Worm (Caenorhabditis elegans) whole organism, L4 larva: ENCODE results near the gene oac-21.

Source experiments
- F37D6.2 ChIP-seq: sonication (generic microtip); optimal IDR thresholded peaks from 2 replicates; lab custom pipeline; 2016; ENCODE audit warnings: mild to moderate bottlenecking, missing genetic modification characterization, missing compliant biosample characterization
- T20F7.1 ChIP-seq: fragments of 200-800 bp; sonication (Bioruptor generic); optimal IDR thresholded peaks from 2 replicates; lab custom pipeline; 2018; ENCODE audit warnings: mild to moderate bottlenecking, missing genetic modification characterization, missing compliant biosample characterization
- arid-1 ChIP-seq: fragments of 200-800 bp; sonication (Bioruptor generic); conservative IDR thresholded peaks from 2 replicates; pipeline ENCODE4 v1.3.6; 2022; ENCODE audit warnings: missing genetic modification reagents, missing genetic modification characterization, missing compliant biosample characterization
- attf-4 ChIP-seq: sonication (generic microtip); optimal IDR thresholded peaks from 3 replicates; lab custom pipeline; 2017; ENCODE audit warnings: missing biosample characterization, missing genetic modification characterization
- ceh-28 ChIP-seq: fragments of 150-350 bp; optimal IDR thresholded peaks from 2 replicates; lab custom pipeline; 2014; ENCODE audit warnings: missing biosample characterization, missing genetic modification reagents, missing genetic modification characterization
- ceh-32 ChIP-seq: sonication (generic microtip); optimal IDR thresholded peaks from 2 replicates; lab custom pipeline; 2016; ENCODE audit warnings: mild to moderate bottlenecking, missing genetic modification characterization, missing compliant biosample characterization; ENCODE audit not compliant: poor library complexity
- ctbp-1 ChIP-seq: fragments of 200-800 bp; sonication (Bioruptor generic); IDR thresholded peaks from 2 replicates; pipeline ENCODE4 v1.3.6; 2022; ENCODE audit warnings: missing genetic modification reagents, missing genetic modification characterization, missing compliant biosample characterization
- daf-16 ChIP-seq, 3 experiments: sonication (generic microtip); optimal IDR thresholded peaks; 2 replicates each; lab custom pipeline; 2016 to 2017; ENCODE audit warnings: missing genetic modification characterization in 3 of 3, missing genetic modification reagents in 3 of 3, mild to moderate bottlenecking in 2 of 3, missing compliant biosample characterization in 2 of 3, missing biosample characterization in 1 of 3, moderate library complexity in 1 of 3
- dpl-1 ChIP-seq: fragments of 150-350 bp; optimal IDR thresholded peaks from 2 replicates; lab custom pipeline; 2014; ENCODE audit warnings: missing biosample characterization, missing genetic modification reagents, missing genetic modification characterization
- dve-1 ChIP-seq: sonication (generic microtip); optimal IDR thresholded peaks from 2 replicates; lab custom pipeline; 2017; ENCODE audit warnings: antibody characterized with exemption, mild to moderate bottlenecking, missing genetic modification characterization, missing compliant biosample characterization; ENCODE audit not compliant: insufficient read depth
- fkh-10 ChIP-seq: fragments of 150-350 bp; optimal IDR thresholded peaks from 2 replicates; lab custom pipeline; 2014; ENCODE audit warnings: missing biosample characterization, missing genetic modification reagents, missing genetic modification characterization
- gei-8 ChIP-seq: fragments of 200-800 bp; sonication (Bioruptor generic); optimal IDR thresholded peaks from 2 replicates; lab custom pipeline; 2018; ENCODE audit warnings: mild to moderate bottlenecking, missing genetic modification characterization, missing compliant biosample characterization
- hif-1 ChIP-seq, 2 experiments: sonication (generic microtip); optimal IDR thresholded peaks; 2 replicates each; lab custom pipeline; 2016 to 2017; ENCODE audit warnings: missing compliant biosample characterization in 2 of 2, missing genetic modification characterization in 2 of 2, missing genetic modification reagents in 2 of 2, missing genotype in 2 of 2, mild to moderate bottlenecking in 1 of 2
- hlh-30 ChIP-seq: sonication (generic microtip); optimal IDR thresholded peaks from 2 replicates; lab custom pipeline; 2017; ENCODE audit warnings: antibody characterized with exemption, mild to moderate bottlenecking, missing genetic modification characterization, missing compliant biosample characterization; ENCODE audit not compliant: insufficient read depth
- jun-1 ChIP-seq: fragments of 150-350 bp; optimal IDR thresholded peaks from 2 replicates; lab custom pipeline; 2014; ENCODE audit warnings: missing biosample characterization, missing genetic modification reagents, missing genetic modification characterization
- lim-7 ChIP-seq: fragments of 200-800 bp; sonication (Bioruptor generic); IDR thresholded peaks from 2 replicates; pipeline ENCODE4 v1.3.6; 2022; ENCODE audit warnings: missing genetic modification characterization, missing compliant biosample characterization
- lin-1 ChIP-seq: fragments of 200-800 bp; sonication (Bioruptor generic); IDR thresholded peaks from 2 replicates; pipeline ENCODE4 v1.3.6; 2022; ENCODE audit warnings: missing genetic modification reagents, missing genetic modification characterization, missing compliant biosample characterization
- lir-3 ChIP-seq: sonication (generic microtip); optimal IDR thresholded peaks from 2 replicates; lab custom pipeline; 2016; ENCODE audit warnings: mild to moderate bottlenecking, missing genetic modification characterization, missing compliant biosample characterization
- madf-5 ChIP-seq, 2 experiments: fragments of 200-800 bp; sonication (Bioruptor generic); IDR thresholded peaks; 2 replicates each; pipeline ENCODE4 v1.3.6; 2022; ENCODE audit warnings: missing compliant biosample characterization in 2 of 2, missing genetic modification characterization in 2 of 2
- madf-9 ChIP-seq: fragments of 200-800 bp; sonication (Bioruptor generic); conservative IDR thresholded peaks from 2 replicates; pipeline ENCODE4 v1.3.6; 2022; ENCODE audit warnings: missing genetic modification reagents, missing genetic modification characterization, missing compliant biosample characterization
- mdl-1 ChIP-seq, 2 experiments: fragments of 150-350 bp in 1 of 2; sonication (generic microtip) in 1 of 2; optimal IDR thresholded peaks; 2 replicates each; lab custom pipeline; 2014 to 2017; ENCODE audit warnings: missing biosample characterization in 2 of 2, missing genetic modification characterization in 2 of 2
- mep-1 ChIP-seq: fragments of 150-350 bp; sonication (generic microtip); optimal IDR thresholded peaks from 3 replicates; lab custom pipeline; 2014; ENCODE audit warnings: missing biosample characterization, missing genetic modification characterization
- mxl-2 ChIP-seq: fragments of 200-800 bp; sonication (Bioruptor generic); conservative IDR thresholded peaks from 2 replicates; pipeline ENCODE4 v1.3.6; 2022; ENCODE audit warnings: missing genetic modification reagents, missing genetic modification characterization, missing compliant biosample characterization
- mxl-3 ChIP-seq: fragments of 200-800 bp; sonication (Bioruptor generic); optimal IDR thresholded peaks from 2 replicates; lab custom pipeline; 2018; ENCODE audit warnings: mild to moderate bottlenecking, missing genetic modification characterization, missing compliant biosample characterization
- nhr-11 ChIP-seq: fragments of 150-350 bp; optimal IDR thresholded peaks from 2 replicates; lab custom pipeline; 2014; ENCODE audit warnings: missing biosample characterization, missing genetic modification characterization
- nhr-111 ChIP-seq: fragments of 200-800 bp; sonication (Bioruptor generic); optimal IDR thresholded peaks from 2 replicates; lab custom pipeline; 2018; ENCODE audit warnings: mild to moderate bottlenecking, missing genetic modification characterization, missing compliant biosample characterization
- nhr-237 ChIP-seq: sonication (generic microtip); optimal IDR thresholded peaks from 2 replicates; lab custom pipeline; 2017; ENCODE audit warnings: missing biosample characterization, missing genetic modification characterization
- nhr-28 ChIP-seq: fragments of 150-350 bp; optimal IDR thresholded peaks from 2 replicates; lab custom pipeline; 2014; ENCODE audit warnings: missing biosample characterization, missing genetic modification characterization
- nhr-41 ChIP-seq: fragments of 200-800 bp; sonication (Bioruptor generic); IDR thresholded peaks from 2 replicates; pipeline ENCODE4 v1.3.6; 2022; ENCODE audit warnings: missing genetic modification reagents, missing genetic modification characterization, missing compliant biosample characterization
- rbr-2 ChIP-seq: sonication (generic microtip); optimal IDR thresholded peaks from 2 replicates; lab custom pipeline; 2016; ENCODE audit warnings: missing genotype, missing genetic modification characterization, missing compliant biosample characterization
- saeg-2 ChIP-seq: fragments of 200-800 bp; sonication (Bioruptor generic); IDR thresholded peaks from 2 replicates; pipeline ENCODE4 v1.3.6; 2022; ENCODE audit warnings: missing genetic modification reagents, missing genetic modification characterization, missing compliant biosample characterization
- sdz-12 ChIP-seq: fragments of 200-800 bp; sonication (Bioruptor generic); optimal IDR thresholded peaks from 2 replicates; lab custom pipeline; 2018; ENCODE audit warnings: mild to moderate bottlenecking, missing genetic modification characterization, missing compliant biosample characterization
- set-16 ChIP-seq: fragments of 200-800 bp; sonication (Bioruptor generic); IDR thresholded peaks from 2 replicates; pipeline ENCODE4 v1.3.6; 2022; ENCODE audit warnings: missing genetic modification reagents, missing genetic modification characterization, missing compliant biosample characterization
- snpc-4 ChIP-seq: fragments of 150-350 bp; optimal IDR thresholded peaks from 2 replicates; lab custom pipeline; 2014; ENCODE audit warnings: missing biosample characterization, missing genetic modification characterization
- spr-3 ChIP-seq: fragments of 200-800 bp; sonication (Bioruptor generic); optimal IDR thresholded peaks from 2 replicates; lab custom pipeline; 2018; ENCODE audit warnings: mild to moderate bottlenecking, missing genetic modification characterization, missing compliant biosample characterization
- tra-1 ChIP-seq: fragments of 200-800 bp; sonication (Bioruptor generic); IDR thresholded peaks from 2 replicates; pipeline ENCODE4 v1.3.6; 2022; ENCODE audit warnings: missing genetic modification reagents, missing genetic modification characterization, missing compliant biosample characterization
- unc-130 ChIP-seq: sonication (generic microtip); optimal IDR thresholded peaks from 2 replicates; lab custom pipeline; 2016; ENCODE audit warnings: missing genetic modification reagents, missing genetic modification characterization, missing compliant biosample characterization

Gene oac-21

DNA sequence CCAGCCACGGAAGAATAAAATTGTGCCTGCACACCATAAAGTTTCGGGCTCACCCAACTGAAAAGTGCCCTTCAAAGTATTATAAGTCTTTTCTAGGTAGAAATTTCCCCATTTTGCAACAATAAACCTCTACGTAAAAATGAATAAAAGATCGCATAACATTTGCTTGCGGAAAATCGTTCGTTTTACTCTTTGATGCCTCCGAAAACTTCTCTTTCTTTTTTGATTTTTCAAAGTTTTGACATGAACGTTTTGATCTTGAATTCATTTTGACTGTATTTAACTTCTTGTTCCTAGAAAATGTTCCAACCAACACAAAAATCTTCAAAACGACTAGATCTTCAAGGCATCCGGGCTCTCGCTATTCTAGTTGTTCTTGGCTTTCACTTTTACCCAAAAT, at the start of gene oac-21:
oac-21 (plus strand) TSS at position 301 of the 400 bp plus-strand sequence.
- TF ChIP-seq lim-7 = no peak
- TF ChIP-seq set-16 (GFP tag; lab: Robert Waterston, UW) = no peak
- no peak for TF ChIP-seq T20F7.1
- TF ChIP-seq lir-3 (tag; lab: Kevin White, UChicago) = no peak
- no peak for TF ChIP-seq hlh-30 (tag; lab: Kevin White, UChicago)
- no peak for TF ChIP-seq nhr-28 (tag; lab: Kevin White, UChicago)
- TF ChIP-seq mxl-3 (GFP tag; lab: Kevin White, UChicago) = no peak
- TF ChIP-seq madf-5 (GFP tag; IDR thresholded peaks at IDR 0.05; lab: Robert Waterston, UW) = no peak
- TF ChIP-seq nhr-237 (tag; lab: Kevin White, UChicago) = no peak
- TF ChIP-seq lin-1 (GFP tag; lab: Robert Waterston, UW) = no peak
- TF ChIP-seq rbr-2 (tag; lab: Kevin White, UChicago) = no peak
- no peak for TF ChIP-seq tra-1 (GFP tag; lab: Robert Waterston, UW)
- TF ChIP-seq dpl-1 (GFP tag; lab: Kevin White, UChicago) = no peak
- TF ChIP-seq mdl-1 (tag; optimal IDR thresholded peaks at IDR 0.05; lab: Kevin White, UChicago) = no peak
- TF ChIP-seq snpc-4 (tag; lab: Kevin White, UChicago) = no peak
- TF ChIP-seq mep-1 (tag; lab: Kevin White, UChicago) = no peak
- TF ChIP-seq hif-1 (tag; optimal IDR thresholded peaks at IDR 0.05; lab: Kevin White, UChicago) = no peak
- no peak for TF ChIP-seq ceh-28 (tag; lab: Kevin White, UChicago)
- TF ChIP-seq, all 104 proteins: peak for 0

DNA sequence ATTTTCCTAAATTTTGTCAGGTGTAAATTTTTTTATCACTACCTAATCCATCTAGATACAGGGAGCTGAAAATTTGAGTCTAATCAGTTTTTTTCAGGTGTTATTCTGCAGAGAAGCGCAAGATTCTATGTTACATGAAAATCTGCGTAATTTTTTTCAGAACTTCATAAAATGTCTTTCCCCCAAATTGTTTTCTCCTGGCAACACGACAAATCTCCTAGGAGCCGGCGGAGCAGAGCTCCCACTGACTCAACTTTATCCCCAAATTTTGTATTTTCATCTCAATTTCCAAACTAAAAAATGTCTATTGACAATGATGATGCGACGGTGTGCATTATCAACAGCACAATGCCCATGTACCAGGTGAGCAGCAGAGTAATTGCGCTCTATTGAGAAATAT, 49.6 kb upstream of the oac-21 start, which contains the start of gene F28F9.2:
F28F9.2 (plus strand) TSS at position 301 of the 400 bp plus-strand sequence.
- no peak for TF ChIP-seq dve-1 (tag; lab: Kevin White, UChicago)
- no peak for TF ChIP-seq attf-4 (tag; lab: Kevin White, UChicago)
- no peak for TF ChIP-seq nhr-41 (GFP tag; lab: Robert Waterston, UW)
- TF ChIP-seq jun-1 (tag; lab: Kevin White, UChicago) = no peak
- TF ChIP-seq ctbp-1 (GFP tag; lab: Robert Waterston, UW) = no peak
- no peak for TF ChIP-seq ceh-32 (tag; lab: Kevin White, UChicago)
- no peak for TF ChIP-seq F37D6.2 (tag; lab: Kevin White, UChicago)
- TF ChIP-seq gei-8 (GFP tag; lab: Kevin White, UChicago) = no peak
- no peak for TF ChIP-seq ceh-28 (tag; lab: Kevin White, UChicago)
- TF ChIP-seq mxl-2 (GFP tag; lab: Robert Waterston, UW) = no peak
- TF ChIP-seq daf-16 (GFP tag; optimal IDR thresholded peaks at IDR 0.05; lab: Kevin White, UChicago) = no peak
- TF ChIP-seq daf-16 (tag; optimal IDR thresholded peaks at IDR 0.05; lab: Kevin White, UChicago) = no peak
- TF ChIP-seq mdl-1 (tag; optimal IDR thresholded peaks at IDR 0.05; lab: Kevin White, UChicago) = no peak
- TF ChIP-seq nhr-11 = no peak
- TF ChIP-seq fkh-10 (GFP tag; lab: Kevin White, UChicago) = no peak
- TF ChIP-seq madf-9 (GFP tag; lab: Robert Waterston, UW) = no peak
- no peak for TF ChIP-seq lin-1 (GFP tag; lab: Robert Waterston, UW)

DNA sequence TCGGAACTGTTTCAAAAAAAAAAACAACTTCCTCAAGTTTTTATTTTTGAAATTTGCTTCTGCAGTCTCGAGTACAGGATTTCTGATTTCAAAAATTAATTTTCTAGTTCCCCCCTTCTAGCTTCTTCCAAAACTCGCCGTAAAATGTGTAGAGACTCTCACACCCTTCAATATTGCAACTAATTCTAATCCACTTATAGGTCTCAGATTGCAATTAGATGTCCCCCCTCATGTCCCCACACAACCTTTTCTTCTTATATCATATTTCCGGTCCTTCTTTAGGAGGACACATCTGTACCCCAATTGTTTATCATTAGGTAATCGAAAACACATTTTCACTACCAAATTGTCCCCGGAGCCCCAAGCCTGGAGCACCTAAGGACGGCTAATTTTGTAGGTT, 48.6 kb upstream of the oac-21 start:
- TF ChIP-seq set-16 (GFP tag; lab: Robert Waterston, UW) = no peak
- TF ChIP-seq saeg-2 (GFP tag; lab: Robert Waterston, UW) = no peak
- TF ChIP-seq sdz-12 (GFP tag; lab: Kevin White, UChicago) = no peak
- TF ChIP-seq arid-1 (GFP tag; lab: Robert Waterston, UW) = no peak
- TF ChIP-seq rbr-2 (tag; lab: Kevin White, UChicago) = no peak

DNA sequence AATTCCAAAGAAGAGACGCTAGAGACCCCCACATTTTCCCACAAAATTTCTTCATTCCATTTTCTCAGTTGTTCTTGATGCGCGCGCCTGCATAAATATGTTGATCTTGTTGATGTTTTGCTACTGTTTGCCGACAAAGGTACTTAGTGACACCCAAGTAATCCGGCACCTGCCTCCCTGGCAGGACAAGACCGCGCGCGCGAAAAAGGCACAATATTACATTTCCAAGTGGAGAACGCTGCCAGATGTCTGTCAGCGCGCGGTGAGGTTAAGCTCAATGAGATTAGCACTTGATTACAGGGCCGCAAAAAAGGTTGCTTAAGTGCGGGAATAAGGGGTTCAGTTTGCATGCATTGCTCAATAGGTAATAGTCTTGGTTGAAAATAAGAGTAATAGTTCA, 47.5 kb upstream of the oac-21 start:
- TF ChIP-seq hif-1 (tag; optimal IDR thresholded peaks at IDR 0.05; lab: Kevin White, UChicago) = no peak
- no peak for TF ChIP-seq rbr-2 (tag; lab: Kevin White, UChicago)
- TF ChIP-seq set-16 (GFP tag; lab: Robert Waterston, UW) = no peak
- no peak for TF ChIP-seq spr-3 (GFP tag; lab: Kevin White, UChicago)
- TF ChIP-seq nhr-111 (GFP tag; lab: Kevin White, UChicago) = no peak
- TF ChIP-seq unc-130 (GFP tag; lab: Kevin White, UChicago) = no peak
- TF ChIP-seq attf-4 (tag; lab: Kevin White, UChicago) = no peak
